Fruit fly (Drosophila melanogaster) whole organism, embryonic: ENCODE measurements around the gene scpr-B.

Experiments
- Ada2b ChIP-seq: fragments of 200-800 bp; sonication (Bioruptor generic); IDR thresholded peaks from 2 replicates; pipeline ENCODE4 v1.3.6; 2022; ENCODE audit warnings: missing biosample characterization, missing genetic modification characterization
- CG10321 ChIP-seq: fragments of 200-800 bp; sonication (Bioruptor generic); IDR thresholded peaks from 2 replicates; pipeline ENCODE4 v1.3.6; 2022; ENCODE audit warnings: missing biosample characterization, missing genetic modification characterization
- CG10543 ChIP-seq: fragments of 200-800 bp; sonication (Bioruptor generic); optimal IDR thresholded peaks from 3 replicates; lab custom pipeline; 2017; ENCODE audit warnings: missing biosample characterization, mild to moderate bottlenecking, missing genetic modification characterization, moderate library complexity
- CG11504 ChIP-seq: fragments of 200-800 bp; sonication (Bioruptor generic); optimal IDR thresholded peaks from 3 replicates; lab custom pipeline; 2019; ENCODE audit warnings: missing biosample characterization, mild to moderate bottlenecking, missing genetic modification characterization, moderate library complexity
- CG11695 ChIP-seq: fragments of 200-800 bp; sonication (Bioruptor generic); IDR thresholded peaks from 3 replicates; pipeline ENCODE4 v1.3.6; 2022; ENCODE audit warnings: missing biosample characterization, missing genetic modification characterization
- CG12219 ChIP-seq: fragments of 200-800 bp; sonication (Bioruptor generic); optimal IDR thresholded peaks from 3 replicates; lab custom pipeline; 2018; ENCODE audit warnings: missing biosample characterization, mild to moderate bottlenecking, missing genetic modification characterization
- CG13775 ChIP-seq: fragments of 200-800 bp; sonication (Bioruptor generic); optimal IDR thresholded peaks from 3 replicates; lab custom pipeline; 2017; ENCODE audit warnings: missing biosample characterization, mild to moderate bottlenecking, missing genetic modification characterization
- CG18764 ChIP-seq: fragments of 200-800 bp; sonication (Bioruptor generic); optimal IDR thresholded peaks from 3 replicates; lab custom pipeline; 2016; ENCODE audit warnings: missing biosample characterization, missing genetic modification characterization
- CG2202 ChIP-seq: fragments of 200-800 bp; sonication (Bioruptor generic); optimal IDR thresholded peaks from 2 replicates; lab custom pipeline; 2018; ENCODE audit warnings: missing biosample characterization, mild to moderate bottlenecking, missing genetic modification characterization
- CG30403 ChIP-seq: fragments of 200-800 bp; sonication (Bioruptor generic); optimal IDR thresholded peaks from 3 replicates; lab custom pipeline; 2016; ENCODE audit warnings: missing biosample characterization, missing genetic modification characterization
- CG32532 ChIP-seq: fragments of 200-800 bp; sonication (Bioruptor generic); IDR thresholded peaks from 2 replicates; pipeline ENCODE4 v1.3.6; 2022; ENCODE audit warnings: missing biosample characterization, missing genetic modification characterization
- CG33557 ChIP-seq: fragments of 200-800 bp; sonication (Bioruptor generic); optimal IDR thresholded peaks from 2 replicates; lab custom pipeline; 2019; ENCODE audit warnings: missing biosample characterization, mild to moderate bottlenecking, missing genetic modification characterization, moderate library complexity
- CG4854 ChIP-seq: fragments of 200-800 bp; sonication (Bioruptor generic); optimal IDR thresholded peaks from 2 replicates; lab custom pipeline; 2016; ENCODE audit warnings: missing biosample characterization, missing genetic modification characterization, inconsistent platforms
- CG6854 ChIP-seq: fragments of 200-800 bp; sonication (Bioruptor generic); optimal IDR thresholded peaks from 3 replicates; lab custom pipeline; 2017; ENCODE audit warnings: missing biosample characterization, mild to moderate bottlenecking, missing genetic modification characterization
- CG7372 ChIP-seq: fragments of 200-800 bp; sonication (Bioruptor generic); IDR thresholded peaks from 2 replicates; pipeline ENCODE4 v1.3.6; 2022; ENCODE audit warnings: missing biosample characterization, missing genetic modification characterization
- CG8388 ChIP-seq: fragments of 200-800 bp; sonication (Bioruptor generic); optimal IDR thresholded peaks from 2 replicates; lab custom pipeline; 2019; ENCODE audit warnings: missing biosample characterization, mild to moderate bottlenecking, missing genetic modification characterization, moderate library complexity
- Dbx ChIP-seq: fragments of 200-800 bp; sonication (Bioruptor generic); IDR thresholded peaks from 3 replicates; pipeline ENCODE4 v1.3.6; 2022; ENCODE audit warnings: missing biosample characterization, missing genetic modification characterization
- Gsc ChIP-seq: fragments of 200-800 bp; sonication (Bioruptor generic); IDR thresholded peaks from 2 replicates; pipeline ENCODE4 v1.3.6; 2022; ENCODE audit warnings: missing biosample characterization, missing genetic modification characterization
- H15 ChIP-seq: fragments of 200-800 bp; sonication (Bioruptor generic); IDR thresholded peaks from 3 replicates; pipeline ENCODE4 v1.3.6; 2022; ENCODE audit warnings: missing biosample characterization, missing genetic modification characterization
- Hey ChIP-seq: fragments of 200-800 bp; sonication (Bioruptor generic); optimal IDR thresholded peaks from 3 replicates; lab custom pipeline; 2018; ENCODE audit warnings: missing biosample characterization, mild to moderate bottlenecking, missing genetic modification characterization
- Hmr ChIP-seq: fragments of 200-800 bp; sonication (Bioruptor generic); optimal IDR thresholded peaks from 3 replicates; lab custom pipeline; 2017; ENCODE audit warnings: mild to moderate bottlenecking, missing biosample characterization, missing genetic modification reagents, missing genetic modification characterization
- Hmx ChIP-seq: fragments of 200-800 bp; sonication (Bioruptor generic); optimal IDR thresholded peaks from 2 replicates; lab custom pipeline; 2016; ENCODE audit warnings: missing biosample characterization, missing genetic modification characterization
- Lpt ChIP-seq: fragments of >200 bp; optimal IDR thresholded peaks from 2 replicates; lab custom pipeline; 2018; ENCODE audit warnings: missing biosample characterization, missing genetic modification characterization
- NC2β ChIP-seq: fragments of 200-800 bp; sonication (Bioruptor generic); optimal IDR thresholded peaks from 2 replicates; lab custom pipeline; 2016; ENCODE audit warnings: missing biosample characterization, missing genetic modification characterization
- Stat92E ChIP-seq, 3 experiments: fragments of >200 bp in 2 of 3; fragments of 200-800 bp in 1 of 3; sonication (Bioruptor generic) in 1 of 3; optimal IDR thresholded peaks; 2 replicates each; lab custom pipeline; 2017 to 2019; ENCODE audit warnings: missing biosample characterization in 3 of 3, missing genetic modification characterization in 3 of 3, mild to moderate bottlenecking in 1 of 3, moderate library complexity in 1 of 3
- al ChIP-seq: fragments of 200-800 bp; sonication (Bioruptor generic); IDR thresholded peaks from 2 replicates; pipeline ENCODE4 v1.3.6; 2022; ENCODE audit warnings: missing biosample characterization, missing genetic modification characterization
- bsh ChIP-seq, 2 experiments: fragments of 200-800 bp; sonication (Bioruptor generic); optimal IDR thresholded peaks; 2 replicates each; lab custom pipeline; 2017 to 2018; ENCODE audit warnings: mild to moderate bottlenecking in 2 of 2, missing biosample characterization in 2 of 2, missing genetic modification characterization in 2 of 2, moderate library complexity in 1 of 2
- fd96Cb ChIP-seq: fragments of 200-800 bp; sonication (Bioruptor generic); optimal IDR thresholded peaks from 2 replicates; lab custom pipeline; 2018; ENCODE audit warnings: missing biosample characterization, mild to moderate bottlenecking, missing genetic modification characterization, moderate library complexity
- fru ChIP-seq: fragments of >200 bp; optimal IDR thresholded peaks from 2 replicates; lab custom pipeline; 2017
- gce ChIP-seq: fragments of 200-800 bp; sonication (Bioruptor generic); IDR thresholded peaks from 3 replicates; pipeline ENCODE4 v1.3.6; 2022; ENCODE audit warnings: missing biosample characterization, missing genetic modification characterization
- her ChIP-seq: fragments of 200-800 bp; sonication (Bioruptor generic); optimal IDR thresholded peaks from 2 replicates; lab custom pipeline; 2016; ENCODE audit warnings: missing biosample characterization, missing genetic modification characterization
- hkb ChIP-seq, 2 experiments: fragments of 200-800 bp in 1 of 2; fragments of >200 bp in 1 of 2; sonication (Bioruptor generic) in 1 of 2; IDR thresholded peaks in 1 of 2; optimal IDR thresholded peaks in 1 of 2; 2 replicates each; pipeline versions ENCODE4 v1.3.6 to Lab custom; 2017 to 2022; ENCODE audit warnings: missing biosample characterization in 1 of 2, missing genetic modification characterization in 1 of 2
- insv ChIP-seq, 2 experiments: fragments of 200-800 bp; sonication (Bioruptor generic); optimal IDR thresholded peaks; 3 replicates each; lab custom pipeline; 2016 to 2018; ENCODE audit warnings: missing biosample characterization in 2 of 2, missing genetic modification characterization in 2 of 2
- inv ChIP-seq: fragments of 200-800 bp; sonication (Bioruptor generic); IDR thresholded peaks from 2 replicates; pipeline ENCODE4 v1.3.6; 2022; ENCODE audit warnings: missing biosample characterization, missing genetic modification characterization; ENCODE audit not compliant: partially characterized antibody
- klu ChIP-seq: fragments of 200-800 bp; sonication (Bioruptor generic); IDR thresholded peaks from 2 replicates; pipeline ENCODE4 v1.3.6; 2022; ENCODE audit warnings: missing biosample characterization, missing genetic modification characterization
- lilli ChIP-seq: fragments of 200-800 bp; sonication (Bioruptor generic); optimal IDR thresholded peaks from 3 replicates; lab custom pipeline; 2016; ENCODE audit warnings: missing biosample characterization, missing genetic modification characterization
- nerfin-1 ChIP-seq: fragments of 200-800 bp; sonication (Bioruptor generic); optimal IDR thresholded peaks from 3 replicates; lab custom pipeline; 2019; ENCODE audit warnings: missing biosample characterization, mild to moderate bottlenecking, missing genetic modification characterization, moderate library complexity
- oc ChIP-seq: fragments of 200-800 bp; sonication (Bioruptor generic); optimal IDR thresholded peaks from 2 replicates; lab custom pipeline; 2018; ENCODE audit warnings: missing biosample characterization, mild to moderate bottlenecking, missing genetic modification characterization, moderate library complexity
- p53 ChIP-seq: fragments of 200-800 bp; sonication (Bioruptor generic); optimal IDR thresholded peaks from 2 replicates; lab custom pipeline; 2016; ENCODE audit warnings: missing biosample characterization, missing genetic modification characterization
- pan ChIP-seq, 4 experiments: fragments of >200 bp in 3 of 4; fragments of 200-800 bp in 1 of 4; sonication (Bioruptor generic) in 1 of 4; optimal IDR thresholded peaks in 3 of 4; IDR thresholded peaks in 1 of 4; 2 replicates each; pipeline versions ENCODE4 v1.3.6 to Lab custom; 2017 to 2022; ENCODE audit warnings: missing biosample characterization in 2 of 4, missing genetic modification characterization in 2 of 4, mixed read lengths in 1 of 4
- peb ChIP-seq: fragments of 200-800 bp; sonication (Bioruptor generic); IDR thresholded peaks from 2 replicates; pipeline ENCODE4 v1.3.6; 2022; ENCODE audit warnings: missing biosample characterization, missing genetic modification characterization
- phol ChIP-seq: fragments of 200-800 bp; sonication (Bioruptor generic); optimal IDR thresholded peaks from 3 replicates; lab custom pipeline; 2018; ENCODE audit warnings: missing biosample characterization, mild to moderate bottlenecking, missing genetic modification characterization, moderate library complexity
- psq ChIP-seq: fragments of 200-800 bp; sonication (Bioruptor generic); optimal IDR thresholded peaks from 2 replicates; lab custom pipeline; 2017; ENCODE audit warnings: missing biosample characterization, missing genetic modification characterization
- scrt ChIP-seq: fragments of 200-800 bp; sonication (Bioruptor generic); optimal IDR thresholded peaks from 2 replicates; lab custom pipeline; 2018; ENCODE audit warnings: missing biosample characterization, mild to moderate bottlenecking, missing genetic modification characterization, moderate library complexity
- sd ChIP-seq: fragments of 200-800 bp; sonication (Bioruptor generic); optimal IDR thresholded peaks from 3 replicates; lab custom pipeline; 2018; ENCODE audit warnings: missing biosample characterization, mild to moderate bottlenecking, missing genetic modification characterization, moderate library complexity
- tin ChIP-seq: fragments of 200-800 bp; sonication (Bioruptor generic); optimal IDR thresholded peaks from 3 replicates; lab custom pipeline; 2016; ENCODE audit warnings: missing biosample characterization, missing genetic modification characterization
- vvl ChIP-seq: fragments of 200-800 bp; sonication (Bioruptor generic); IDR thresholded peaks from 2 replicates; pipeline ENCODE4 v1.3.6; 2022; ENCODE audit warnings: missing biosample characterization, missing genetic modification characterization
- wor ChIP-seq: fragments of 200-800 bp; sonication (Bioruptor generic); IDR thresholded peaks from 2 replicates; pipeline ENCODE4 v1.3.6; 2022; ENCODE audit warnings: missing biosample characterization, missing genetic modification characterization
- zen ChIP-seq: fragments of 200-800 bp; sonication (Bioruptor generic); optimal IDR thresholded peaks from 3 replicates; lab custom pipeline; 2018; ENCODE audit warnings: missing biosample characterization, mild to moderate bottlenecking, missing genetic modification characterization, moderate library complexity

Gene scpr-B

DNA sequence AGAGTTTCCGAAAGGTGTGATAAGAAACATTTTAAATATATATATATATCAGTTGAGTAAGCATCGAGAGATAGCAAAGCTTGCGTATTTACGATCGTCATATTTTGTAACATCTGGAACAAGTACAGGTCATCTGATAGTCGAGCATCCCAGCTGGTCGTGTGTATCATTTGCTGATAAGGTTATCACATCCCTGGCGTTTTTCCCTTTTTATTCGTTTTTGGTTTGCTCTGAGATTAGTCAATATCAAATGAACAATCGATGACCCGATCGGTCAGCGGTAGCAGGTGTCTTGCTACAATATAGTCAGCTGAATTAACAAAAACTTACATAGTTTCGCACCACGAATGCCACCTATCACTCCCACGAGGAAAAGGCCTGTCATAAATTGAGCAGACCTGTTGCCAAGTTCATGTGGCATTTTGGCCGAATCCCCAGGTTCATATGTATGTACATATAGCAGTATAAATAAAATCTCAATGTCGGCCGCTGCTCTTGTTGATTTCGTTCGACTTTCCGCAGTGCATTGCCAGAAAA lies 39.8 kb downstream of the scpr-B start (continued):
- TF ChIP-seq p53 (GFP tag; lab: Kevin White, UChicago) (no peak), insv (GFP tag; optimal IDR thresholded peaks at IDR 0.05; lab: Kevin White, UChicago) (no peak), sd (tag; lab: Kevin White, UChicago) (peak; percentile 69), CG2202 (no peak), pan (optimal IDR thresholded peaks at IDR 0.05; lab: Kevin White, UChicago) (no peak), pan (GFP tag; optimal IDR thresholded peaks at IDR 0.05 in 1 of 2, IDR thresholded peaks at IDR 0.05 in 1 of 2) (peak in 1 of 2 experiments; percentile 69), bsh (GFP tag; optimal IDR thresholded peaks at IDR 0.05; lab: Kevin White, UChicago) (peak in 1 of 2 experiments; percentile 44), CG33557 (GFP tag; lab: Kevin White, UChicago) (no peak), Dbx (GFP tag; lab: Robert Waterston, UW) (peak; percentile 35; the same call in 1 of the 3 replicates), CG32532 (GFP tag; lab: Robert Waterston, UW) (peak; percentile 68), NC2β (GFP tag; lab: Kevin White, UChicago) (no peak), CG30403 (GFP tag; lab: Kevin White, UChicago) (peak; percentile 59), tin (GFP tag; lab: Kevin White, UChicago) (peak; percentile 5), CG10543 (GFP tag; lab: Kevin White, UChicago) (no peak), peb (GFP tag; lab: Robert Waterston, UW) (no peak), gce (GFP tag; lab: Robert Waterston, UW) (no peak), klu (GFP tag; lab: Robert Waterston, UW) (no peak), CG10321 (GFP tag; lab: Robert Waterston, UW) (no peak), wor (GFP tag; lab: Robert Waterston, UW) (peak; percentile 21; the same call in 1 of the 2 replicates), H15 (GFP tag; lab: Robert Waterston, UW) (peak; percentile 55; the same call in 2 of the 3 replicates), CG11504 (peak; percentile 76), CG12219 (peak; percentile 45), CG4854 (GFP tag; lab: Kevin White, UChicago) (no peak), inv (GFP tag; lab: Robert Waterston, UW) (no peak), fru (lab: Kevin White, UChicago) (no peak), vvl (GFP tag; lab: Robert Waterston, UW) (peak; percentile 68), her (GFP tag; lab: Kevin White, UChicago) (no peak), Ada2b (GFP tag; lab: Robert Waterston, UW) (peak; percentile 57), al (GFP tag; lab: Robert Waterston, UW) (peak; percentile 64; the same call in 1 of the 2 replicates), CG7372 (GFP tag; lab: Robert Waterston, UW) (no peak), Hey (no peak), hkb (optimal IDR thresholded peaks at IDR 0.05; lab: Kevin White, UChicago) (no peak), hkb (GFP tag; IDR thresholded peaks at IDR 0.05; lab: Robert Waterston, UW) (peak; percentile 60; the same call in 1 of the 2 replicates), Hmr (GFP tag; lab: Kevin White, UChicago) (peak; percentile 70), Hmx (GFP tag; lab: Kevin White, UChicago) (no peak), phol (tag; lab: Kevin White, UChicago) (peak; percentile 53), zen (tag; lab: Kevin White, UChicago) (no peak), psq (GFP tag; lab: Kevin White, UChicago) (no peak), fd96Cb (tag; lab: Kevin White, UChicago) (peak; percentile 49), lilli (GFP tag; lab: Kevin White, UChicago) (peak; percentile 51), Gsc (GFP tag; lab: Robert Waterston, UW) (no peak), nerfin-1 (tag; lab: Kevin White, UChicago) (no peak), scrt (peak; percentile 63), CG18764 (no peak), Lpt (GFP tag; lab: Kevin White, UChicago) (no peak), CG13775 (GFP tag; lab: Kevin White, UChicago) (peak; percentile 24), Stat92E (GFP tag; optimal IDR thresholded peaks at IDR 0.05; lab: Kevin White, UChicago) (no peak), oc (tag; lab: Kevin White, UChicago) (peak; percentile 19), CG6854 (GFP tag; lab: Kevin White, UChicago) (peak; percentile 26), CG8388 (peak; percentile 17), CG11695 (GFP tag; lab: Robert Waterston, UW) (peak; percentile 52; the same call in 1 of the 3 replicates)
